Worm (Caenorhabditis elegans) whole organism, L2 larva: Measurements from ENCODE around the gene F58E2.2.

Experiments
- F13H6.1 ChIP-seq: sonication (generic microtip); optimal IDR thresholded peaks from 2 replicates; lab custom pipeline; 2016; ENCODE audit warnings: missing genetic modification characterization, missing compliant biosample characterization
- R02D3.7 ChIP-seq: fragments of 150-350 bp; optimal IDR thresholded peaks from 2 replicates; lab custom pipeline; 2014; ENCODE audit warnings: missing biosample characterization, missing genetic modification characterization
- Y55F3AM.14 ChIP-seq: fragments of 200-800 bp; sonication (Bioruptor generic); optimal IDR thresholded peaks from 2 replicates; lab custom pipeline; 2018; ENCODE audit warnings: mild to moderate bottlenecking, missing genetic modification characterization, missing compliant biosample characterization
- alr-1 ChIP-seq: fragments of 150-350 bp; optimal IDR thresholded peaks from 2 replicates; lab custom pipeline; 2014; ENCODE audit warnings: missing biosample characterization, missing genetic modification characterization
- aly-2 ChIP-seq: fragments of 150-350 bp; optimal IDR thresholded peaks from 2 replicates; lab custom pipeline; 2014; ENCODE audit warnings: missing biosample characterization, missing genetic modification characterization
- ama-1 ChIP-seq: fragments of 150-350 bp; optimal IDR thresholded peaks from 2 replicates; lab custom pipeline; 2018; ENCODE audit warnings: inconsistent platforms
- blmp-1 ChIP-seq: sonication (generic microtip); optimal IDR thresholded peaks from 2 replicates; lab custom pipeline; 2017; ENCODE audit warnings: missing genetic modification characterization, mild to moderate bottlenecking, missing compliant biosample characterization, antibody characterized with exemption, moderate library complexity; ENCODE audit not compliant: insufficient read depth
- ceh-82 ChIP-seq: fragments of 150-350 bp; optimal IDR thresholded peaks from 2 replicates; lab custom pipeline; 2014; ENCODE audit warnings: missing biosample characterization, missing genetic modification characterization
- crh-2 ChIP-seq: sonication (generic microtip); optimal IDR thresholded peaks from 2 replicates; lab custom pipeline; 2017; ENCODE audit warnings: missing biosample characterization, missing genetic modification characterization
- dmd-4 ChIP-seq: sonication (generic microtip); optimal IDR thresholded peaks from 2 replicates; lab custom pipeline; 2017; ENCODE audit warnings: missing biosample characterization, missing genetic modification characterization
- elt-1 ChIP-seq: fragments of 150-350 bp; optimal IDR thresholded peaks from 2 replicates; lab custom pipeline; 2014; ENCODE audit warnings: missing biosample characterization, missing genetic modification characterization
- fos-1 ChIP-seq: fragments of 150-350 bp; optimal IDR thresholded peaks from 2 replicates; lab custom pipeline; 2014; ENCODE audit warnings: missing biosample characterization, missing genetic modification characterization
- lin-11 ChIP-seq: fragments of 150-350 bp; sonication (generic microtip); optimal IDR thresholded peaks from 2 replicates; lab custom pipeline; 2014; ENCODE audit warnings: missing biosample characterization, missing genetic modification characterization, inconsistent platforms, mixed read lengths
- lin-13 ChIP-seq: fragments of 150-350 bp; optimal IDR thresholded peaks from 2 replicates; lab custom pipeline; 2014; ENCODE audit warnings: missing biosample characterization, missing genetic modification reagents, missing genetic modification characterization
- lin-39 ChIP-seq: fragments of 150-350 bp; optimal IDR thresholded peaks from 2 replicates; lab custom pipeline; 2014; ENCODE audit warnings: missing biosample characterization, missing genetic modification reagents, missing genetic modification characterization
- lsy-2 ChIP-seq, 2 experiments: fragments of 150-350 bp in 1 of 2; sonication (generic microtip) in 1 of 2; optimal IDR thresholded peaks; 2 replicates each; lab custom pipeline; 2014 to 2017; ENCODE audit warnings: missing biosample characterization in 2 of 2, missing genetic modification characterization in 2 of 2
- mab-5 ChIP-seq: fragments of 150-350 bp; optimal IDR thresholded peaks from 2 replicates; lab custom pipeline; 2014; ENCODE audit warnings: missing biosample characterization, missing genetic modification characterization
- mbf-1 ChIP-seq: sonication (generic microtip); optimal IDR thresholded peaks from 2 replicates; lab custom pipeline; 2017; ENCODE audit warnings: missing biosample characterization, missing genetic modification characterization
- mdl-1 ChIP-seq, 2 experiments: fragments of 150-350 bp in 1 of 2; sonication (generic microtip) in 1 of 2; optimal IDR thresholded peaks; 2 replicates each; lab custom pipeline; 2017; ENCODE audit warnings: missing biosample characterization in 2 of 2, missing genetic modification characterization in 2 of 2
- nhr-10 ChIP-seq: sonication (generic microtip); optimal IDR thresholded peaks from 2 replicates; lab custom pipeline; 2017; ENCODE audit warnings: missing biosample characterization, missing genetic modification characterization
- nhr-11 ChIP-seq: fragments of 150-350 bp; optimal IDR thresholded peaks from 2 replicates; lab custom pipeline; 2014; ENCODE audit warnings: missing biosample characterization, missing genetic modification characterization
- nhr-23 ChIP-seq: fragments of 150-350 bp; optimal IDR thresholded peaks from 2 replicates; lab custom pipeline; 2014; ENCODE audit warnings: missing biosample characterization, missing genetic modification reagents, missing genetic modification characterization
- nhr-237 ChIP-seq: fragments of 150-350 bp; optimal IDR thresholded peaks from 2 replicates; lab custom pipeline; 2014; ENCODE audit warnings: missing biosample characterization, missing genetic modification characterization
- nhr-25 ChIP-seq: fragments of 150-350 bp; sonication (generic microtip); optimal IDR thresholded peaks from 3 replicates; lab custom pipeline; 2014; ENCODE audit warnings: missing biosample characterization, missing genetic modification characterization
- nhr-6 ChIP-seq: fragments of 150-350 bp; optimal IDR thresholded peaks from 2 replicates; lab custom pipeline; 2014; ENCODE audit warnings: missing biosample characterization, missing genetic modification characterization
- peb-1 ChIP-seq: fragments of 150-350 bp; optimal IDR thresholded peaks from 2 replicates; lab custom pipeline; 2014; ENCODE audit warnings: missing biosample characterization, missing genetic modification characterization
- sem-4 ChIP-seq: fragments of 150-350 bp; optimal IDR thresholded peaks from 2 replicates; lab custom pipeline; 2014; ENCODE audit warnings: missing biosample characterization, missing genetic modification reagents, missing genetic modification characterization
- skn-1 ChIP-seq: sonication (generic microtip); optimal IDR thresholded peaks from 2 replicates; lab custom pipeline; 2017; ENCODE audit warnings: missing biosample characterization, missing genetic modification characterization
- sma-3 ChIP-seq: sonication (generic microtip); optimal IDR thresholded peaks from 2 replicates; lab custom pipeline; 2016; ENCODE audit warnings: missing genetic modification reagents, missing genetic modification characterization, missing compliant biosample characterization
- sma-9 ChIP-seq, 2 experiments: fragments of 150-350 bp in 1 of 2; sonication (generic microtip) in 1 of 2; optimal IDR thresholded peaks; 2 replicates each; lab custom pipeline; 2014 to 2016; ENCODE audit warnings: missing genetic modification characterization in 2 of 2, mild to moderate bottlenecking in 1 of 2, missing biosample characterization in 1 of 2, missing compliant biosample characterization in 1 of 2, missing genetic modification reagents in 1 of 2, moderate library complexity in 1 of 2
- snpc-4 ChIP-seq: fragments of 150-350 bp; optimal IDR thresholded peaks from 2 replicates; lab custom pipeline; 2014; ENCODE audit warnings: missing biosample characterization, missing genetic modification characterization
- unc-39 ChIP-seq: fragments of 150-350 bp; optimal IDR thresholded peaks from 2 replicates; lab custom pipeline; 2014; ENCODE audit warnings: missing biosample characterization, missing genetic modification characterization
- unc-55 ChIP-seq: fragments of 150-350 bp; sonication (generic microtip); optimal IDR thresholded peaks from 3 replicates; lab custom pipeline; 2014; ENCODE audit warnings: missing biosample characterization, missing genetic modification reagents, missing genetic modification characterization
- unc-62 ChIP-seq: fragments of 150-350 bp; optimal IDR thresholded peaks from 2 replicates; lab custom pipeline; 2014; ENCODE audit warnings: missing biosample characterization, missing genetic modification reagents, missing genetic modification characterization
- zag-1 ChIP-seq: fragments of 150-350 bp; optimal IDR thresholded peaks from 2 replicates; lab custom pipeline; 2014; ENCODE audit warnings: missing biosample characterization, missing genetic modification characterization
- ztf-11 ChIP-seq: sonication (generic microtip); optimal IDR thresholded peaks from 2 replicates; lab custom pipeline; 2017; ENCODE audit warnings: missing biosample characterization, missing genetic modification characterization
- ztf-4 ChIP-seq: fragments of 150-350 bp; optimal IDR thresholded peaks from 2 replicates; lab custom pipeline; 2014; ENCODE audit warnings: missing biosample characterization, missing genetic modification characterization

The F58E2.2 gene

DNA sequence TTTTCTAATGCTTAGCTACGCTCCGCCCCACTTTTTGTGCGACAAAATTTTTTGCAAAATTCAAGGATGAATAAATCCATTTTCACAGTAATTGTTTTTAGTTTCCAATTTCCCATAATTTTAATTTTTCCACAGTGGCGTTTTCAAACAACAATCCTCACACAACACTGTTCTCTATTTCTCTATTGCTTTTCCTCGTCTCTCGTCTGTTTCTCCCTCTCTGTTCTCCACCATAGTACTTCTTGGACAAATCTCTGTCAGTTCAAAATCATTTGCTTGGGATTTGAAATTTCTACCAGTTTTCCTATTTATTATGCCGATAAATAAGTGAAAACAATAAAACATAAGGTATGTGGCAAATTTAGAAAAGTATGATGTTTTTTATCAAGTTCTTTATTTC lies 6.6 kb upstream of the F58E2.2 start, which contains the start of gene F58E2.4:
Gene F58E2.4, plus strand, starts transcription at position 134 of the 400 bp plus-strand sequence.
- TF ChIP-seq lin-11 (tag; lab: Kevin White, UChicago) = no peak
- TF ChIP-seq, all 48 proteins: peak for 0

DNA sequence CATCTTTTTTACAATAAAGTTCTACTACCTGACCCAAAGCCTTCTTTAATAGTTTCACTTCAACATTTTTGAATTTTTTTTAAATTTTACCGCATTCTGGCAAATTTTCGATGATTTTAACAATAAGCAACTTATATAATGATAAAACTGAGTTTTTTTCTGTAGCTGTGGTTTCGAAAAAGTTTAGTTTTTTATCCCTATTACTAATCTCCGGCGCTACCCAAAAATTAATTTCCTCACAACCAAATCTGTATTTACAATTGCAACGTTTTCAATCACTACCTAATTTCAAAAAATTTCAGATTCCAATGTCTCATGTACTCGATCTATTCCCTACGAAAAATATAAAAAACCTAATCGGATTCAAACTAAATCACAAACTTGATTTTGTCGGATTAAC lies 2.7 kb upstream of the F58E2.2 start, which contains the start of gene F58E2.3:
Gene F58E2.3, plus strand, starts transcription at position 301 of the 400 bp plus-strand sequence.
- TF ChIP-seq skn-1 (no peak), ceh-82 (tag; lab: Kevin White, UChicago) (no peak), ztf-4 (no peak), Y55F3AM.14 (no peak), unc-55 (no peak), nhr-6 (tag; lab: Kevin White, UChicago) (no peak), nhr-25 (no peak), blmp-1 (tag; lab: Kevin White, UChicago) (no peak), crh-2 (tag; lab: Kevin White, UChicago) (no peak), nhr-10 (no peak), elt-1 (tag; lab: Kevin White, UChicago) (no peak), lin-13 (GFP tag; lab: Kevin White, UChicago) (no peak), dmd-4 (tag; lab: Kevin White, UChicago) (no peak)

DNA sequence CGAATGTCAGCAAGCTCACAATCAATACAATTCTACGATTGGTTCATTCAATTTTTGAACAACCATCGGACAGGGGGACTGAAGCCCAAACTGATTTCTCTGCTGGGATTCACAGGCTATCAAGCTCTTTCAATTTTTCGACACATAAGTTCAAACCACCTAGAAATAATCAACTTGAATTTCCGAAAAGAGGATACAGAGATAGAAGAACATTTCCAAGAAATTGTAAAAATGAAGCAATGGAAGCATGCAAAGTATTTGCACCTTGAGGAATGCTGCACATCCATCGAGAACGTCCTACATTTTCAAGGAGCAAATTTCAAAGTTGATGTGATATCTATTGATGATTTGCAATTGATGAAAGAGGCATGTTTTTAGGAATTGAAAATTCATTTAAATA lies 2.1 kb upstream of the F58E2.2 start:
- TF ChIP-seq nhr-10 (no peak), lsy-2 (tag; optimal IDR thresholded peaks at IDR 0.05; lab: Kevin White, UChicago) (no peak), R02D3.7 (tag; lab: Kevin White, UChicago) (no peak), sma-9 (GFP tag; optimal IDR thresholded peaks at IDR 0.05; lab: Kevin White, UChicago) (no peak), sma-9 (tag; optimal IDR thresholded peaks at IDR 0.05; lab: Kevin White, UChicago) (no peak), fos-1 (tag; lab: Kevin White, UChicago) (no peak), unc-55 (no peak), aly-2 (tag; lab: Kevin White, UChicago) (no peak), mbf-1 (tag; lab: Kevin White, UChicago) (no peak), zag-1 (tag; lab: Kevin White, UChicago) (no peak), sem-4 (tag; lab: Kevin White, UChicago) (no peak), peb-1 (tag; lab: Kevin White, UChicago) (no peak), sma-3 (no peak), unc-39 (tag; lab: Kevin White, UChicago) (no peak), nhr-237 (tag; lab: Kevin White, UChicago) (no peak), ceh-82 (tag; lab: Kevin White, UChicago) (no peak), crh-2 (tag; lab: Kevin White, UChicago) (no peak), nhr-11 (tag; lab: Kevin White, UChicago) (no peak), F13H6.1 (tag; lab: Kevin White, UChicago) (no peak), blmp-1 (tag; lab: Kevin White, UChicago) (no peak)
- TF ChIP-seq, all 48 proteins: peak for 0

DNA sequence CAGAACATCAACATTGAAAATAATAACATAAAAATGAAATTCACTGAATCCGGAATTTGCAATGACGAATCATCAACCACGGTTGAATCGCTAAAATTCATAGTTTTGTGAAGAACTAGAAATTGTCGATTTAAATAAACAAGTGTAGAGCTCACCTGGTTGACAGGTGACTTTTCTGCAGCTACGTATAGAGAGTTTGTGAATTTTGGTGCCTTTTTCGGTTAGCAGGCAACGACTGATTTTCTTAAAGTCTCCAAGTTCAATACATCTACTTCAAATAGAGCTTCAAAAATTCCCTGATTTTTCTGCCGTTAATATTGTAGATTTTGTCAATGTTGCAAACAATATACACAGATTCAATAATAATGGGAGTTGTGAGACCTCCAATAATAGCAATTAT lies 7.3 kb downstream of the F58E2.2 start, which contains the start of gene srz-69:
Gene srz-69, minus strand, starts transcription at position 101 of the 400 bp plus-strand sequence.
- TF ChIP-seq R02D3.7 (tag; lab: Kevin White, UChicago) (no peak), ztf-4 (no peak), peb-1 (tag; lab: Kevin White, UChicago) (no peak), ceh-82 (tag; lab: Kevin White, UChicago) (no peak), snpc-4 (tag; lab: Kevin White, UChicago) (no peak), alr-1 (no peak), ama-1 (lab: Kevin White, UChicago) (no peak), nhr-23 (tag; lab: Kevin White, UChicago) (no peak), lin-13 (GFP tag; lab: Kevin White, UChicago) (no peak), nhr-25 (no peak), ztf-11 (tag; lab: Kevin White, UChicago) (no peak), F13H6.1 (tag; lab: Kevin White, UChicago) (no peak), Y55F3AM.14 (no peak), mdl-1 (tag; optimal IDR thresholded peaks at IDR 0.05; lab: Kevin White, UChicago) (no peak)

DNA sequence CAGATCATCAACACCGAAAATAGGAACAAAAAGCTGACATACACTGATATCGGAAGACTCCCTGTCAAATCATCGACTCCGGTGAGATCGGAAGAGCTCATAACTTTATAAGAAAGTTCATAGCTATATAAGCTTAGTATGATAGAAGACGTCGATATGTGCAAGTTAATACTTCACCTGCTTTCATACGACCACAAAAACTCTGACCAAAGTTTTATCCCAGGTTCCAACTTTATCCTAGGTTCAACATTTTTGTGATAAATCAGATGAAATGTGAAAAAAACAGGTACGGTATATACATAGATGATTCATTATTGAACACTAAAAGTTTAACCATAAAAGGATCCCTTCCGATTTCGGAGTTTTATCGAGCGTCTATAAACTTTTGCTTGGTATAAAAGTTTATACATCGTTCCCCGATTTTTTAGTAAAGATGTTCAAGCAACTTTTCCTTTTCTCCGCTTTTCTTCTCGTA lies 9.1 kb downstream of the F58E2.2 start, which contains the start of the genes srz-70 and C09G12.5:
Gene srz-70, minus strand, starts transcription at position 101 of the 475 bp plus-strand sequence.
Gene C09G12.5, plus strand, starts transcription at position 425 of the 475 bp plus-strand sequence.
- TF ChIP-seq unc-39 (tag; lab: Kevin White, UChicago) (no peak), elt-1 (tag; lab: Kevin White, UChicago) (no peak), peb-1 (tag; lab: Kevin White, UChicago) (no peak), nhr-23 (tag; lab: Kevin White, UChicago) (no peak), mdl-1 (tag; optimal IDR thresholded peaks at IDR 0.05; lab: Kevin White, UChicago) (no peak), lsy-2 (tag; optimal IDR thresholded peaks at IDR 0.05; lab: Kevin White, UChicago) (no peak), unc-55 (no peak), sma-3 (no peak), ceh-82 (tag; lab: Kevin White, UChicago) (no peak), mbf-1 (tag; lab: Kevin White, UChicago) (no peak), fos-1 (tag; lab: Kevin White, UChicago) (no peak), unc-62 (no peak), Y55F3AM.14 (no peak), lin-39 (tag; lab: Kevin White, UChicago) (no peak), aly-2 (tag; lab: Kevin White, UChicago) (no peak), mab-5 (no peak), nhr-6 (tag; lab: Kevin White, UChicago) (no peak)
